Worm (Caenorhabditis elegans) whole organism, L3 larva: Measurements from ENCODE around the gene mls-2.

Experiments
- R02D3.7 ChIP-seq: fragments of 150-350 bp; optimal IDR thresholded peaks from 2 replicates; lab custom pipeline; 2014; ENCODE audit warnings: missing biosample characterization, missing genetic modification characterization
- aly-2 ChIP-seq: fragments of 150-350 bp; optimal IDR thresholded peaks from 2 replicates; lab custom pipeline; 2014; ENCODE audit warnings: missing biosample characterization, missing genetic modification characterization
- ama-1 ChIP-seq: fragments of 150-350 bp; optimal IDR thresholded peaks from 2 replicates; lab custom pipeline; 2018
- ceh-16 ChIP-seq: sonication (generic microtip); optimal IDR thresholded peaks from 2 replicates; lab custom pipeline; 2017; ENCODE audit warnings: missing biosample characterization, missing genetic modification characterization
- ceh-28 ChIP-seq: fragments of 150-350 bp; optimal IDR thresholded peaks from 2 replicates; lab custom pipeline; 2014; ENCODE audit warnings: missing biosample characterization, missing genetic modification reagents, missing genetic modification characterization
- ceh-82 ChIP-seq: fragments of 150-350 bp; optimal IDR thresholded peaks from 2 replicates; lab custom pipeline; 2014; ENCODE audit warnings: missing biosample characterization, missing genetic modification characterization
- ceh-9 ChIP-seq: sonication (generic microtip); optimal IDR thresholded peaks from 2 replicates; lab custom pipeline; 2018; ENCODE audit warnings: missing biosample characterization, missing genetic modification characterization
- daf-12 ChIP-seq: fragments of 150-350 bp; optimal IDR thresholded peaks from 2 replicates; lab custom pipeline; 2014; ENCODE audit warnings: missing biosample characterization, missing genetic modification reagents, missing genetic modification characterization
- elt-2 ChIP-seq: sonication (generic microtip); optimal IDR thresholded peaks from 2 replicates; lab custom pipeline; 2016; ENCODE audit warnings: missing genetic modification reagents, mild to moderate bottlenecking, missing genetic modification characterization, missing compliant biosample characterization
- elt-3 ChIP-seq, 3 experiments: fragments of 150-350 bp in 1 of 3; sonication (generic microtip) in 2 of 3; optimal IDR thresholded peaks; 2 replicates in 2 of 3; 4 replicates in 1 of 3; lab custom pipeline; 2014 to 2017; ENCODE audit warnings: missing biosample characterization in 3 of 3, missing genetic modification characterization in 3 of 3
- fkh-10 ChIP-seq: sonication (generic microtip); optimal IDR thresholded peaks from 2 replicates; lab custom pipeline; 2017; ENCODE audit warnings: missing biosample characterization, missing genetic modification reagents, missing genetic modification characterization
- fos-1 ChIP-seq: fragments of 150-350 bp; optimal IDR thresholded peaks from 2 replicates; lab custom pipeline; 2014; ENCODE audit warnings: missing biosample characterization, missing genetic modification characterization
- hmg-11 ChIP-seq: sonication (generic microtip); optimal IDR thresholded peaks from 2 replicates; lab custom pipeline; 2016; ENCODE audit warnings: missing genetic modification characterization, missing compliant biosample characterization
- jun-1 ChIP-seq: fragments of 150-350 bp; optimal IDR thresholded peaks from 2 replicates; lab custom pipeline; 2014; ENCODE audit warnings: missing biosample characterization, missing genetic modification reagents, missing genetic modification characterization
- lin-15B ChIP-seq: fragments of 150-350 bp; optimal IDR thresholded peaks from 2 replicates; lab custom pipeline; 2014; ENCODE audit warnings: missing biosample characterization, missing genetic modification characterization
- lin-39 ChIP-seq: fragments of 150-350 bp; optimal IDR thresholded peaks from 2 replicates; lab custom pipeline; 2018; ENCODE audit warnings: missing biosample characterization, missing genetic modification reagents, missing genetic modification characterization
- mdl-1 ChIP-seq: fragments of 150-350 bp; optimal IDR thresholded peaks from 2 replicates; lab custom pipeline; 2014; ENCODE audit warnings: missing biosample characterization, missing genetic modification characterization
- mml-1 ChIP-seq: fragments of 150-350 bp; sonication (generic microtip); optimal IDR thresholded peaks from 3 replicates; lab custom pipeline; 2014; ENCODE audit warnings: missing biosample characterization, missing genetic modification characterization
- nhr-12 ChIP-seq: fragments of 150-350 bp; optimal IDR thresholded peaks from 2 replicates; lab custom pipeline; 2014; ENCODE audit warnings: missing biosample characterization, missing genetic modification characterization
- nhr-23 ChIP-seq: fragments of 150-350 bp; optimal IDR thresholded peaks from 2 replicates; lab custom pipeline; 2014; ENCODE audit warnings: missing biosample characterization, missing genetic modification reagents, missing genetic modification characterization
- nhr-28 ChIP-seq: fragments of 150-350 bp; optimal IDR thresholded peaks from 2 replicates; lab custom pipeline; 2014; ENCODE audit warnings: missing biosample characterization, missing genetic modification characterization
- nhr-43 ChIP-seq: sonication (generic microtip); optimal IDR thresholded peaks from 2 replicates; lab custom pipeline; 2016; ENCODE audit warnings: mild to moderate bottlenecking, missing genetic modification characterization, missing compliant biosample characterization; ENCODE audit not compliant: poor library complexity, severe bottlenecking
- nhr-67 ChIP-seq: fragments of 150-350 bp; optimal IDR thresholded peaks from 2 replicates; lab custom pipeline; 2014; ENCODE audit warnings: missing biosample characterization, missing genetic modification characterization
- nhr-76 ChIP-seq: fragments of 150-350 bp; sonication (generic microtip); optimal IDR thresholded peaks from 5 replicates; lab custom pipeline; 2014; ENCODE audit warnings: missing biosample characterization, missing genetic modification characterization
- pha-4 ChIP-seq: fragments of 150-350 bp; optimal IDR thresholded peaks from 2 replicates; lab custom pipeline; 2014; ENCODE audit warnings: missing biosample characterization, missing genetic modification reagents, missing genetic modification characterization
- pqm-1 ChIP-seq: fragments of 150-350 bp; optimal IDR thresholded peaks from 2 replicates; lab custom pipeline; 2017; ENCODE audit warnings: missing biosample characterization, missing genetic modification characterization, inconsistent platforms
- sea-2 ChIP-seq: fragments of 150-350 bp; sonication (generic microtip); optimal IDR thresholded peaks from 4 replicates; lab custom pipeline; 2014; ENCODE audit warnings: missing biosample characterization, missing genetic modification reagents, missing genetic modification characterization
- skn-1 ChIP-seq: fragments of 150-350 bp; optimal IDR thresholded peaks from 2 replicates; lab custom pipeline; 2014; ENCODE audit warnings: missing biosample characterization, missing genetic modification characterization
- snpc-4 ChIP-seq: fragments of 150-350 bp; optimal IDR thresholded peaks from 2 replicates; lab custom pipeline; 2014; ENCODE audit warnings: missing biosample characterization, missing genetic modification characterization
- tbx-2 ChIP-seq: sonication (generic microtip); optimal IDR thresholded peaks from 2 replicates; lab custom pipeline; 2016; ENCODE audit warnings: mild to moderate bottlenecking, missing genetic modification characterization, missing compliant biosample characterization
- unc-62 ChIP-seq: fragments of 150-350 bp; sonication (generic microtip); optimal IDR thresholded peaks from 4 replicates; lab custom pipeline; 2014; ENCODE audit warnings: missing biosample characterization, missing genetic modification reagents, missing genetic modification characterization
- ztf-11 ChIP-seq: fragments of 150-350 bp; optimal IDR thresholded peaks from 2 replicates; lab custom pipeline; 2014; ENCODE audit warnings: missing biosample characterization, missing genetic modification characterization

The mls-2 gene

ce11 chrX:4769885-4770284, 8.4 kb upstream of the mls-2 start, which contains the start of gene npr-1:
npr-1 (minus strand) TSS chrX:4769985.
- TF ChIP-seq jun-1 (no peak), ceh-28 (tag; lab: Kevin White, UChicago) (no peak), skn-1 (tag; lab: Kevin White, UChicago) (no peak)
- TF ChIP-seq, all 47 proteins: peak for 0

DNA sequence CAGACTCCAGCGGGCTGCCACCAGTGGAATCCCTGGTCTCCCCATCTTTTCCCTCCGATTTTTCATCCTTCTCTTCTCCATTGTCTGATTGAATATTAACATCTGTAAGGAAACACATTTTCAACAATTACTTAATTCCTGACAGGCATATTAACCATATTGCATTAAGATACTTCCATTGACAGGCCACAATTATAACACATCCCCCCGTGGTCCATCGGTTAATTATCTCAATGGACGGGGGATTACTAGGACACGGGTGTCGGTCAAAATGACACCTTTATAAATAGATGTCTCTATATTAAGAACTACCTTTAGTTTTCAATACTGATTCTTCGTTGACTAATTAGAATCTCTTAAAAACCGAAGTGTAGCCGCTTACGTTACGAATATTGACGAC, 1.7 kb downstream of the mls-2 start:
- no peak for TF ChIP-seq nhr-67 (tag; lab: Kevin White, UChicago)
- TF ChIP-seq pha-4 (tag; lab: Kevin White, UChicago), result no peak
- TF ChIP-seq ama-1, result no peak
- no peak for TF ChIP-seq nhr-43 (tag; lab: Kevin White, UChicago)
- TF ChIP-seq unc-62, result no peak
- TF ChIP-seq, all 47 proteins: peak for 0

DNA sequence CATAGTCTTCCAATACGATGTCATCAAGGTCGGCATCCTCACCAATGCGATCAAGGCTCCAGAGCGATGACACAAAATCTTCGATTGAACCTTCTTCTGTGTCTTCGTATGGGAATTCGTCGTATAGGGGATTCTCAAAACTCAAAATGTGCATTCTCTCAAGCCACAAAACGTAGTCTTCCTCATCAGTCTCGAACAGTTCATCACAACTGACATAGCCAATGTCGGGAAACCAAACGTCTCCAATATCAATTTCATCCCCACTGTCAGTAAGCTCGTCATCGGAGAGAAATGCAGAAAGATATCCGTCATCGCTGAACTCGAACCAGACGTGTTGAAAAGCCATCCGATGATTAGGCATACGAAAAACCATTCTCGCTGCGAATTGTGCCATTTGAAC, 6.7 kb downstream of the mls-2 start, which contains the start of gene C39E6.2:
TSS of gene C39E6.2 (minus strand) at position 394 of the 400 bp plus-strand sequence.
- TF ChIP-seq ceh-82 (tag; lab: Kevin White, UChicago) (no peak), jun-1 (no peak), pha-4 (tag; lab: Kevin White, UChicago) (no peak), fos-1 (tag; lab: Kevin White, UChicago) (no peak)
- TF ChIP-seq, all 47 proteins: peak for 0

- TF ChIP-seq pqm-1 (tag; lab: Kevin White, UChicago), result peak; percentile 49
- peak; percentile 52 for TF ChIP-seq elt-2
- TF ChIP-seq ama-1, result no peak
- TF ChIP-seq, all 47 proteins: peak for 2
Observed at ce11 chrX:4749080-4749479, 12.4 kb downstream of the mls-2 start, which contains the start of gene lon-2. lon-2 (minus strand) TSS chrX:4749083.

ce11 chrX:4744037-4744436, 17.4 kb downstream of the mls-2 start:
- TF ChIP-seq lin-15B (tag; lab: Kevin White, UChicago) (no peak), elt-3 (tag; optimal IDR thresholded peaks at IDR 0.05; lab: Kevin White, UChicago) (no peak), lin-39 (peak; percentile 37), ztf-11 (tag; lab: Kevin White, UChicago) (no peak), nhr-76 (tag; lab: Kevin White, UChicago) (no peak), hmg-11 (peak; percentile 2)

DNA sequence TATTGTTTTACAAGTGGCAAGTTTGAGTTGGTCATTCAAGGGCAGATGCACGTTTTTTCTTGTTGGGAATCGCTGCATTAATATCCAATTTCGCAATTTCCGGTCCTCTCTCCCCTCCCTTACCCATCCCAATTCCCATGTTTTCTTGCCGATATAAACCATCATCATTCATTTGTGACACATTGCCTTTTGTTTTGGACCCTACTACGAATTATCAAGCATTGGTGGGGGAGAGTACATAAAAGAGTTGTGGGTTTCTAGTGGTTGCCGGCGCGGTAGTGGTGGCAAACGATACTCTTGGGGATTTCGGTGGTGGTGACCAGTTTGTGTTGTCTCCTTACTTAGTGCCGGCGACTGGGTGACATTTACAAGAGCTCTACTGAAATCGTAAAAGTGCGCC, 19.2 kb downstream of the mls-2 start:
- TF ChIP-seq hmg-11 (no peak), pqm-1 (tag; lab: Kevin White, UChicago) (no peak), ceh-28 (tag; lab: Kevin White, UChicago) (no peak), nhr-28 (tag; lab: Kevin White, UChicago) (no peak), lin-39 (peak; percentile 32)

- peak; percentile 5 for TF ChIP-seq mdl-1
- TF ChIP-seq lin-15B (tag; lab: Kevin White, UChicago), result no peak
Observed at ce11 chrX:4740630-4741029, 20.8 kb downstream of the mls-2 start.

DNA sequence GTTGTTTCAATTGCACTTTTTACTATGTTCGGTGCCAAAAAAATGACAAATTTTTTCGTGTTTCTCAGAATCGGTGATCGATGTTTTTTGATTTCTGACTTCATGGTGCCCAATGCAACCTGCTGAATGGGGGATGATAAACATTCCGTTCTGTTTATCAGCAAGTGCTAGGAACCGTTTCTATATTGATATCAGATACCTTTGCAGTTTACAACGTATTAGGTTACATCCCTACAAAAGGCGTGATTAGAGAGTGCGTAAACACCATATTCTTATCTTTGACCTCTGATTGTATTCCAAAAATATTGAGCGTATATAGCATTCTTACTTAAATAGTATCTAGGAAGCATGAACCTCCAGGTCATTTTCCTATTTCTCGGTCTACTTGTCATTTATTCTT, 28.7 kb downstream of the mls-2 start, which contains the start of gene aman-1:
TSS of gene aman-1 (plus strand) at position 344 of the 400 bp plus-strand sequence.
- TF ChIP-seq fos-1 (tag; lab: Kevin White, UChicago), result no peak
- no peak for TF ChIP-seq snpc-4 (tag; lab: Kevin White, UChicago)
- no peak for TF ChIP-seq ceh-9
- no peak for TF ChIP-seq nhr-12 (tag; lab: Kevin White, UChicago)
- TF ChIP-seq hmg-11, result no peak
- TF ChIP-seq R02D3.7 (tag; lab: Kevin White, UChicago), result no peak

DNA sequence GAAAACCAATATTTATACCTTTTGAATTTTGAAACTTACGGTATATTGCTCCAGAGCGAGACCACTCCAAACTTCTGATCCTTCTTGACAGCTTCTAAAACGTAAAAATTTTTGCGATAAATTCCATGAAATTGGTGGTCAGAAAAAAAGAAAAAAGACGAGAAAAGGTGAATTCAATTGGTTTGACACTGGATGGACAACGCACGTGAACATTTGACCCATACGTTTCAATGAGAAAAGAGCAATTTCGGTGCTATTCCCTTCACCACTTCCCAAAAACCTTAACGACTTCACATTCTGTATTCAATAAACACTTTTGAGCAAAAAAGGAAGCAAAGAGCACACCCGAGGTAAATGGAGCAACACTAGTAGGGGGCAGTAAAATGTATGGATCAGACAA, 34.1 kb downstream of the mls-2 start, which contains the start of gene acc-3:
TSS of gene acc-3 (minus strand) at position 101 of the 400 bp plus-strand sequence.
- no peak for TF ChIP-seq ceh-16 (tag; lab: Kevin White, UChicago)
- TF ChIP-seq hmg-11, result no peak
- TF ChIP-seq aly-2 (tag; lab: Kevin White, UChicago), result no peak
- TF ChIP-seq snpc-4 (tag; lab: Kevin White, UChicago), result no peak
- no peak for TF ChIP-seq fkh-10 (GFP tag; lab: Kevin White, UChicago)
- no peak for TF ChIP-seq lin-15B (tag; lab: Kevin White, UChicago)
- TF ChIP-seq mml-1 (tag; lab: Kevin White, UChicago), result no peak
- no peak for TF ChIP-seq sea-2
- no peak for TF ChIP-seq ceh-9
- no peak for TF ChIP-seq skn-1 (tag; lab: Kevin White, UChicago)
- no peak for TF ChIP-seq nhr-67 (tag; lab: Kevin White, UChicago)
- TF ChIP-seq nhr-76 (tag; lab: Kevin White, UChicago), result no peak
- no peak for TF ChIP-seq pha-4 (tag; lab: Kevin White, UChicago)
- no peak for TF ChIP-seq daf-12
- no peak for TF ChIP-seq nhr-23 (tag; lab: Kevin White, UChicago)
- TF ChIP-seq ceh-82 (tag; lab: Kevin White, UChicago), result no peak
- no peak for TF ChIP-seq nhr-12 (tag; lab: Kevin White, UChicago)
- no peak for TF ChIP-seq tbx-2 (tag; lab: Kevin White, UChicago)
- TF ChIP-seq lin-39, result no peak
- TF ChIP-seq nhr-43 (tag; lab: Kevin White, UChicago), result no peak
